Fruit fly (Drosophila melanogaster): ENCODE measurements around the gene CG31253.

The CG31253 gene

dm6 chr3R:27953890-27954289, 6.5 kb downstream of the CG31253 start, which contains the start of gene CG4951 (continued):
- TF ChIP-seq HLH4C (GFP tag; IDR thresholded peaks at IDR 0.05; ENCODE audit: partially characterized antibody) (peak; percentile 75), en (GFP tag; optimal IDR thresholded peaks at IDR 0.05) (no peak), Deaf1 (tag; optimal IDR thresholded peaks at IDR 0.05) (no peak), CG14710 (tag; optimal IDR thresholded peaks at IDR 0.05) (peak; percentile 40), CG4360 (GFP tag; IDR thresholded peaks at IDR 0.05) (peak; percentile 85), Dref (GFP tag; IDR thresholded peaks at IDR 0.05) (peak; percentile 94), hth (optimal IDR thresholded peaks at IDR 0.05) (no peak), danr (GFP tag; IDR thresholded peaks at IDR 0.05) (no peak), ken (GFP tag; IDR thresholded peaks at IDR 0.05) (no peak), Nf-YC (tag; optimal IDR thresholded peaks at IDR 0.05) (peak; percentile 1), CG34224 (GFP tag; IDR thresholded peaks at IDR 0.05; ENCODE audit: partially characterized antibody) (peak; percentile 57; the same call in 2 of the 3 replicates), gfzf (GFP tag; optimal IDR thresholded peaks at IDR 0.05) (peak; percentile 79), CG31388 (GFP tag; optimal IDR thresholded peaks at IDR 0.05) (no peak), CG9437 (GFP tag; optimal IDR thresholded peaks at IDR 0.05) (no peak), Bteb2 (GFP tag; optimal IDR thresholded peaks at IDR 0.05) (no peak), CG7357 (GFP tag; IDR thresholded peaks at IDR 0.05) (no peak), stwl (tag; optimal IDR thresholded peaks at IDR 0.05) (peak; percentile 64), CG13287 (GFP tag; IDR thresholded peaks at IDR 0.05; ENCODE audit: partially characterized antibody) (peak; percentile 78), Opbp (GFP tag; IDR thresholded peaks at IDR 0.05; ENCODE audit: partially characterized antibody) (0 out of 3 replicates have a peak, but pooled peaks have one; percentile 28), Dll (GFP tag; IDR thresholded peaks at IDR 0.05; ENCODE audit: partially characterized antibody) (peak; percentile 62; the same call in 2 of the 4 replicates), CHES-1-like (GFP tag; optimal IDR thresholded peaks at IDR 0.05) (no peak), CG32532 (GFP tag; IDR thresholded peaks at IDR 0.05) (no peak), nerfin-1 (tag; optimal IDR thresholded peaks at IDR 0.05) (peak; percentile 19), nerfin-2 (GFP tag; IDR thresholded peaks at IDR 0.05; ENCODE audit: partially characterized antibody) (peak; percentile 62; the same call in 1 of the 2 replicates), NfI (GFP tag; optimal IDR thresholded peaks at IDR 0.05) (no peak), Poxn (GFP tag; IDR thresholded peaks at IDR 0.05) (no peak), pita (GFP tag; optimal IDR thresholded peaks at IDR 0.05) (no peak), Oli (tag; optimal IDR thresholded peaks at IDR 0.05) (no peak), CG18599 (GFP tag; optimal IDR thresholded peaks at IDR 0.05) (no peak), seq (GFP tag; IDR thresholded peaks at IDR 0.05) (no peak), CG42726 (GFP tag; IDR thresholded peaks at IDR 0.05; ENCODE audit: partially characterized antibody) (no peak), CG10321 (GFP tag; IDR thresholded peaks at IDR 0.05) (no peak), BEAF-32 (GFP tag; optimal IDR thresholded peaks at IDR 0.05) (peak; percentile 57), zen2 (GFP tag; IDR thresholded peaks at IDR 0.05; ENCODE audit: partially characterized antibody) (peak; percentile 63), hbn (GFP tag; IDR thresholded peaks at IDR 0.05; ENCODE audit: partially characterized antibody) (peak; percentile 49; the same call in 1 of the 2 replicates), Six4 (GFP tag; optimal IDR thresholded peaks at IDR 0.05) (no peak), gsb (GFP tag; IDR thresholded peaks at IDR 0.05) (no peak), Gug (GFP tag; IDR thresholded peaks at IDR 0.05) (no peak), cg (GFP tag; optimal IDR thresholded peaks at IDR 0.05) (no peak), Med (GFP tag) (peak; percentile 82), CG12236 (GFP tag; optimal IDR thresholded peaks at IDR 0.05) (no peak), CG7928 (GFP tag; optimal IDR thresholded peaks at IDR 0.05) (peak; percentile 56), Scr (GFP tag; IDR thresholded peaks at IDR 0.05; ENCODE audit: partially characterized antibody) (peak; percentile 60), pum (GFP tag; optimal IDR thresholded peaks at IDR 0.05) (no peak), CG1024 (GFP tag; IDR thresholded peaks at IDR 0.05) (no peak), Spps (tag; optimal IDR thresholded peaks at IDR 0.05) (no peak), ssp (GFP tag; IDR thresholded peaks at IDR 0.05) (no peak), CG31224 (GFP tag; IDR thresholded peaks at IDR 0.05) (no peak), gsb-n (tag; optimal IDR thresholded peaks at IDR 0.05) (no peak), CG8924 (tag; optimal IDR thresholded peaks at IDR 0.05) (no peak), fu2 (GFP tag; optimal IDR thresholded peaks at IDR 0.05) (no peak)
